Fruit fly (Drosophila melanogaster) whole organism, prepupa: Measurements from ENCODE around the gene CG13921.

Experiments
- Blimp-1 ChIP-seq: fragments of 200-800 bp; sonication (Bioruptor generic); optimal IDR thresholded peaks from 3 replicates; lab custom pipeline; 2017; ENCODE audit warnings: missing biosample characterization, missing genetic modification characterization, mild to moderate bottlenecking, moderate library complexity, missing genetic modification reagents
- CG10631 ChIP-seq: fragments of 200-800 bp; sonication (Bioruptor generic); optimal IDR thresholded peaks from 2 replicates; lab custom pipeline; 2016; ENCODE audit warnings: missing biosample characterization, missing genetic modification characterization
- CG10669 ChIP-seq: fragments of 200-800 bp; sonication (Bioruptor generic); optimal IDR thresholded peaks from 3 replicates; lab custom pipeline; 2018; ENCODE audit warnings: missing biosample characterization, mild to moderate bottlenecking, missing genetic modification characterization, moderate library complexity
- CG11294 ChIP-seq: fragments of 200-800 bp; sonication (Bioruptor generic); IDR thresholded peaks from 2 replicates; pipeline ENCODE4 v1.3.6; 2022; ENCODE audit warnings: missing biosample characterization, missing genetic modification characterization
- CG11762 ChIP-seq: fragments of 200-800 bp; sonication (Bioruptor generic); optimal IDR thresholded peaks from 3 replicates; lab custom pipeline; 2016; ENCODE audit warnings: missing biosample characterization, missing genetic modification characterization; ENCODE audit not compliant: insufficient read depth
- CG15336 ChIP-seq: fragments of 200-800 bp; sonication (Bioruptor generic); IDR thresholded peaks from 2 replicates; pipeline ENCODE4 v1.3.6; 2022; ENCODE audit warnings: missing biosample characterization, missing genetic modification characterization
- CG1621 ChIP-seq: fragments of 200-800 bp; sonication (Bioruptor generic); optimal IDR thresholded peaks from 3 replicates; lab custom pipeline; 2018; ENCODE audit warnings: missing biosample characterization, mild to moderate bottlenecking, missing genetic modification characterization
- CG16779 ChIP-seq: fragments of 200-800 bp; sonication (Bioruptor generic); optimal IDR thresholded peaks from 3 replicates; lab custom pipeline; 2017; ENCODE audit warnings: missing biosample characterization, mild to moderate bottlenecking, missing genetic modification characterization
- CG3032 ChIP-seq: fragments of 200-800 bp; optimal IDR thresholded peaks from 2 replicates; lab custom pipeline; 2019; ENCODE audit warnings: missing biosample characterization, mild to moderate bottlenecking, missing genetic modification characterization, moderate library complexity
- CG31627 ChIP-seq: fragments of 200-800 bp; sonication (Bioruptor generic); optimal IDR thresholded peaks from 3 replicates; lab custom pipeline; 2016; ENCODE audit warnings: missing biosample characterization, missing genetic modification characterization
- CG32006 ChIP-seq: fragments of 200-800 bp; sonication (Bioruptor generic); optimal IDR thresholded peaks from 3 replicates; lab custom pipeline; 2017; ENCODE audit warnings: missing biosample characterization, mild to moderate bottlenecking, missing genetic modification characterization
- CG4318 ChIP-seq: fragments of 200-800 bp; sonication (Bioruptor generic); optimal IDR thresholded peaks from 3 replicates; lab custom pipeline; 2017; ENCODE audit warnings: missing biosample characterization, mild to moderate bottlenecking, missing genetic modification characterization
- CG6163 ChIP-seq: fragments of 200-800 bp; sonication (Bioruptor generic); IDR thresholded peaks from 3 replicates; pipeline ENCODE4 v1.3.6; 2022; ENCODE audit warnings: missing biosample characterization, missing genetic modification characterization
- CG6276 ChIP-seq: fragments of 200-800 bp; sonication (Bioruptor generic); optimal IDR thresholded peaks from 2 replicates; lab custom pipeline; 2017; ENCODE audit warnings: missing biosample characterization, mild to moderate bottlenecking, missing genetic modification characterization
- CG6792 ChIP-seq: fragments of 200-800 bp; sonication (Bioruptor generic); optimal IDR thresholded peaks from 3 replicates; lab custom pipeline; 2016; ENCODE audit warnings: missing biosample characterization, missing genetic modification characterization
- CG6808 ChIP-seq: fragments of 200-800 bp; sonication (Bioruptor generic); optimal IDR thresholded peaks from 3 replicates; lab custom pipeline; 2017; ENCODE audit warnings: missing biosample characterization, missing genetic modification characterization, mild to moderate bottlenecking, moderate library complexity, missing genetic modification reagents
- CG6854 ChIP-seq: fragments of 200-800 bp; sonication (Bioruptor generic); optimal IDR thresholded peaks from 2 replicates; lab custom pipeline; 2017; ENCODE audit warnings: missing biosample characterization, mild to moderate bottlenecking, missing genetic modification characterization
- CG7368 ChIP-seq: fragments of 200-800 bp; sonication (Bioruptor generic); optimal IDR thresholded peaks from 3 replicates; lab custom pipeline; 2016; ENCODE audit warnings: missing biosample characterization, missing genetic modification characterization
- CG8119 ChIP-seq: fragments of 200-800 bp; sonication (Bioruptor generic); IDR thresholded peaks from 3 replicates; pipeline ENCODE4 v1.3.6; 2022; ENCODE audit warnings: missing biosample characterization, missing genetic modification characterization
- CG8632 ChIP-seq: fragments of 200-800 bp; sonication (Bioruptor generic); optimal IDR thresholded peaks from 3 replicates; lab custom pipeline; 2016; ENCODE audit warnings: missing biosample characterization, missing genetic modification characterization
- Eip75B ChIP-seq: fragments of 200-800 bp; sonication (Bioruptor generic); optimal IDR thresholded peaks from 3 replicates; lab custom pipeline; 2016; ENCODE audit warnings: missing biosample characterization, missing genetic modification characterization
- Eip78C ChIP-seq: fragments of 200-800 bp; sonication (Bioruptor generic); peaks from one replicate; lab custom pipeline; 2016; ENCODE audit warnings: missing biosample characterization, missing genetic modification characterization
- Eip93F ChIP-seq: fragments of 200-800 bp; sonication (Bioruptor generic); optimal IDR thresholded peaks from 2 replicates; lab custom pipeline; 2016; ENCODE audit warnings: missing biosample characterization, mild to moderate bottlenecking, missing genetic modification characterization
- Ets21C ChIP-seq: fragments of 200-800 bp; sonication (Bioruptor generic); optimal IDR thresholded peaks from 3 replicates; lab custom pipeline; 2016; ENCODE audit warnings: missing biosample characterization, missing genetic modification characterization
- Gug ChIP-seq: fragments of 200-800 bp; sonication (Bioruptor generic); IDR thresholded peaks from 2 replicates; pipeline ENCODE4 v1.3.6; 2022; ENCODE audit warnings: missing biosample characterization, missing genetic modification characterization
- Hr38 ChIP-seq: sonication (Bioruptor generic); optimal IDR thresholded peaks from 2 replicates; lab custom pipeline; 2016; ENCODE audit warnings: missing biosample characterization, missing genetic modification characterization
- Hr39 ChIP-seq: fragments of 200-800 bp; sonication (Bioruptor generic); optimal IDR thresholded peaks from 2 replicates; lab custom pipeline; 2016; ENCODE audit warnings: missing biosample characterization, missing genetic modification characterization
- Hr4 ChIP-seq: fragments of 200-800 bp; sonication (Bioruptor generic); optimal IDR thresholded peaks from 3 replicates; lab custom pipeline; 2016; ENCODE audit warnings: missing biosample characterization, missing genetic modification characterization
- Lpt ChIP-seq: fragments of 200-800 bp; sonication (Bioruptor generic); optimal IDR thresholded peaks from 3 replicates; lab custom pipeline; 2016; ENCODE audit warnings: missing biosample characterization, missing genetic modification characterization
- OdsH ChIP-seq: fragments of 200-800 bp; sonication (Bioruptor generic); optimal IDR thresholded peaks from 3 replicates; lab custom pipeline; 2016; ENCODE audit warnings: missing biosample characterization, missing genetic modification characterization
- Smox ChIP-seq: fragments of 200-800 bp; sonication (Bioruptor generic); optimal IDR thresholded peaks from 3 replicates; lab custom pipeline; 2016; ENCODE audit warnings: missing biosample characterization, missing genetic modification characterization
- Sox102F ChIP-seq: fragments of 200-800 bp; sonication (Bioruptor generic); optimal IDR thresholded peaks from 2 replicates; lab custom pipeline; 2016; ENCODE audit warnings: missing biosample characterization, mild to moderate bottlenecking, missing genetic modification characterization
- Sox14 ChIP-seq: fragments of 200-800 bp; sonication (Bioruptor generic); optimal IDR thresholded peaks from 3 replicates; lab custom pipeline; 2016; ENCODE audit warnings: missing biosample characterization, missing genetic modification characterization
- Sox15 ChIP-seq: fragments of 200-800 bp; sonication (Bioruptor generic); optimal IDR thresholded peaks from 3 replicates; lab custom pipeline; 2016; ENCODE audit warnings: missing biosample characterization, missing genetic modification characterization
- achi ChIP-seq: fragments of 200-800 bp; sonication (Bioruptor generic); optimal IDR thresholded peaks from 3 replicates; lab custom pipeline; 2016; ENCODE audit warnings: missing biosample characterization, missing genetic modification characterization
- acj6 ChIP-seq: fragments of 200-800 bp; sonication (Bioruptor generic); optimal IDR thresholded peaks from 3 replicates; lab custom pipeline; 2016; ENCODE audit warnings: missing biosample characterization, missing genetic modification characterization
- cyc ChIP-seq: fragments of 200-800 bp; sonication (Bioruptor generic); optimal IDR thresholded peaks from 3 replicates; lab custom pipeline; 2016; ENCODE audit warnings: missing biosample characterization, missing genetic modification characterization
- dac ChIP-seq: fragments of 200-800 bp; sonication (Bioruptor generic); optimal IDR thresholded peaks from 2 replicates; lab custom pipeline; 2017; ENCODE audit warnings: missing biosample characterization, mild to moderate bottlenecking, missing genetic modification characterization
- dsx ChIP-seq: fragments of 200-800 bp; optimal IDR thresholded peaks from 3 replicates; lab custom pipeline; 2019; ENCODE audit warnings: missing biosample characterization, mild to moderate bottlenecking, missing genetic modification characterization, moderate library complexity; ENCODE audit not compliant: poor library complexity, severe bottlenecking
- eg ChIP-seq: fragments of 200-800 bp; sonication (Bioruptor generic); IDR thresholded peaks from 3 replicates; pipeline ENCODE4 v1.3.6; 2022; ENCODE audit warnings: missing biosample characterization, missing genetic modification characterization
- esn ChIP-seq: fragments of 200-800 bp; sonication (Bioruptor generic); optimal IDR thresholded peaks from 2 replicates; lab custom pipeline; 2016; ENCODE audit warnings: missing biosample characterization, mild to moderate bottlenecking, missing genetic modification characterization, moderate library complexity
- fd59A ChIP-seq: fragments of 200-800 bp; sonication (Bioruptor generic); optimal IDR thresholded peaks from 2 replicates; lab custom pipeline; 2017; ENCODE audit warnings: missing biosample characterization, mild to moderate bottlenecking, missing genetic modification characterization, missing genetic modification reagents
- fkh ChIP-seq: fragments of 200-800 bp; sonication (Bioruptor generic); optimal IDR thresholded peaks from 3 replicates; lab custom pipeline; 2017; ENCODE audit warnings: missing biosample characterization, mild to moderate bottlenecking, missing genetic modification characterization, moderate library complexity
- lz ChIP-seq: fragments of 200-800 bp; sonication (Bioruptor generic); optimal IDR thresholded peaks from 3 replicates; lab custom pipeline; 2016; ENCODE audit warnings: missing biosample characterization, missing genetic modification characterization
- net ChIP-seq: fragments of 200-800 bp; sonication (Bioruptor generic); optimal IDR thresholded peaks from 3 replicates; lab custom pipeline; 2016; ENCODE audit warnings: missing biosample characterization, missing genetic modification characterization
- pdm3 ChIP-seq: fragments of 200-800 bp; sonication (Bioruptor generic); optimal IDR thresholded peaks from 3 replicates; lab custom pipeline; 2016; ENCODE audit warnings: missing biosample characterization, missing genetic modification characterization
- salr ChIP-seq, 2 experiments: fragments of 200-800 bp; sonication (Bioruptor generic); optimal IDR thresholded peaks; 3 replicates each; lab custom pipeline; 2016 to 2018; ENCODE audit warnings: missing biosample characterization in 2 of 2, missing genetic modification characterization in 2 of 2, mild to moderate bottlenecking in 1 of 2
- spab ChIP-seq: fragments of 200-800 bp; sonication (Bioruptor generic); optimal IDR thresholded peaks from 2 replicates; lab custom pipeline; 2017; ENCODE audit warnings: missing biosample characterization, mild to moderate bottlenecking, missing genetic modification characterization, missing genetic modification reagents
- ss ChIP-seq, 2 experiments: fragments of 200-800 bp; sonication (Bioruptor generic); optimal IDR thresholded peaks; 2 replicates in 1 of 2; 3 replicates in 1 of 2; lab custom pipeline; 2017 to 2018; ENCODE audit warnings: mild to moderate bottlenecking in 2 of 2, missing biosample characterization in 2 of 2, missing genetic modification characterization in 2 of 2, moderate library complexity in 1 of 2
- topi ChIP-seq: fragments of 200-800 bp; sonication (Bioruptor generic); optimal IDR thresholded peaks from 3 replicates; lab custom pipeline; 2016; ENCODE audit warnings: missing biosample characterization, missing genetic modification characterization
- vri ChIP-seq: fragments of 200-800 bp; sonication (Bioruptor generic); optimal IDR thresholded peaks from 3 replicates; lab custom pipeline; 2016; ENCODE audit warnings: missing biosample characterization, mild to moderate bottlenecking, missing genetic modification characterization

The CG13921 gene

dm6 chr3L:1794943-1795696 is 48.4 kb downstream of the CG13921 start, which contains the start of the genes alpha-Spec, dlt and Cdc37:
Gene alpha-Spec, minus strand, starts transcription at chr3L:1795328.
Gene dlt, minus strand, starts transcription at chr3L:1795328.
Gene Cdc37, plus strand, starts transcription at chr3L:1795392.
- TF ChIP-seq net (GFP tag; lab: Kevin White, UChicago): no peak
- no peak for TF ChIP-seq CG8632 (GFP tag; lab: Kevin White, UChicago)
- no peak for TF ChIP-seq CG6854
- TF ChIP-seq CG7368 (GFP tag; lab: Kevin White, UChicago): no peak
- no peak for TF ChIP-seq Blimp-1 (GFP tag; lab: Kevin White, UChicago)
- no peak for TF ChIP-seq Eip78C (GFP tag; lab: Kevin White, UChicago)
- no peak for TF ChIP-seq fd59A (GFP tag; lab: Kevin White, UChicago)
- no peak for TF ChIP-seq CG11294 (GFP tag; lab: Robert Waterston, UW)
- peak; percentile 49 for TF ChIP-seq dsx
- no peak for TF ChIP-seq vri (GFP tag; lab: Kevin White, UChicago)
- no peak for TF ChIP-seq Sox15 (GFP tag; lab: Kevin White, UChicago)
- peak; percentile 35 for TF ChIP-seq lz (GFP tag; lab: Kevin White, UChicago)
- peak in 1 of 2 experiments; percentile 3 for TF ChIP-seq salr (GFP tag; optimal IDR thresholded peaks at IDR 0.05; lab: Kevin White, UChicago)
- TF ChIP-seq ss (GFP tag; optimal IDR thresholded peaks at IDR 0.05; lab: Kevin White, UChicago): no peak
- TF ChIP-seq Eip93F (GFP tag; lab: Kevin White, UChicago): no peak
- peak; percentile 21 for TF ChIP-seq CG3032 (tag; lab: Kevin White, UChicago)
- no peak for TF ChIP-seq pdm3
- TF ChIP-seq OdsH (GFP tag; lab: Kevin White, UChicago): no peak
- TF ChIP-seq cyc (GFP tag; lab: Kevin White, UChicago): peak; percentile 33
- TF ChIP-seq CG8119 (GFP tag; lab: Robert Waterston, UW): 0 out of 3 replicates have a peak, but pooled peaks have one; percentile 27
- no peak for TF ChIP-seq Hr39 (GFP tag; lab: Kevin White, UChicago)
- TF ChIP-seq achi: no peak
- TF ChIP-seq CG6163: no peak
- TF ChIP-seq eg (GFP tag; lab: Robert Waterston, UW): 0 out of 3 replicates have a peak, but pooled peaks have one; percentile 29
- no peak for TF ChIP-seq Lpt (GFP tag; lab: Kevin White, UChicago)
- no peak for TF ChIP-seq Hr4 (GFP tag; lab: Kevin White, UChicago)
- no peak for TF ChIP-seq Eip75B (GFP tag; lab: Kevin White, UChicago)
- no peak for TF ChIP-seq CG10669 (GFP tag; lab: Kevin White, UChicago)
- TF ChIP-seq CG31627: peak; percentile 27
- no peak for TF ChIP-seq CG4318 (GFP tag; lab: Kevin White, UChicago)
- TF ChIP-seq dac (GFP tag; lab: Kevin White, UChicago): no peak
- no peak for TF ChIP-seq CG32006 (GFP tag; lab: Kevin White, UChicago)
- no peak for TF ChIP-seq fkh (GFP tag; lab: Kevin White, UChicago)
- TF ChIP-seq Smox (GFP tag; lab: Kevin White, UChicago): no peak
- no peak for TF ChIP-seq Ets21C (GFP tag; lab: Kevin White, UChicago)
- TF ChIP-seq Sox102F (GFP tag; lab: Kevin White, UChicago): no peak
- no peak for TF ChIP-seq CG16779 (tag; lab: Kevin White, UChicago)
- no peak; the same call in 1 of the 2 replicates for TF ChIP-seq CG15336
- no peak for TF ChIP-seq spab (GFP tag; lab: Kevin White, UChicago)
- no peak for TF ChIP-seq topi (GFP tag; lab: Kevin White, UChicago)
- peak; percentile 42 for TF ChIP-seq CG1621 (tag; lab: Kevin White, UChicago)
- TF ChIP-seq CG6808 (GFP tag; lab: Kevin White, UChicago): no peak
- TF ChIP-seq CG10631: no peak
- TF ChIP-seq esn (GFP tag; lab: Kevin White, UChicago): peak; percentile 39
- no peak for TF ChIP-seq CG11762 (GFP tag; lab: Kevin White, UChicago)
- TF ChIP-seq Gug (GFP tag; lab: Robert Waterston, UW): no peak
- TF ChIP-seq Hr38 (GFP tag; lab: Kevin White, UChicago): no peak
- peak; percentile 70 for TF ChIP-seq Sox14
- TF ChIP-seq CG6276 (GFP tag; lab: Kevin White, UChicago): no peak
- TF ChIP-seq CG6792 (GFP tag; lab: Kevin White, UChicago): no peak
- TF ChIP-seq acj6 (GFP tag; lab: Kevin White, UChicago): no peak
